Worm (Caenorhabditis elegans) whole organism, early embryonic: ENCODE results near the gene pmk-3.

Source experiments
- B0310.2 ChIP-seq: sonication (generic microtip); optimal IDR thresholded peaks from 2 replicates; lab custom pipeline; 2016; ENCODE audit warnings: mild to moderate bottlenecking, missing genetic modification characterization, missing compliant biosample characterization
- F13C5.2 ChIP-seq: sonication (generic microtip); optimal IDR thresholded peaks from 2 replicates; lab custom pipeline; 2017; ENCODE audit warnings: mild to moderate bottlenecking, missing genetic modification characterization, inconsistent platforms, missing compliant biosample characterization
- aly-1 ChIP-seq: sonication (generic microtip); optimal IDR thresholded peaks from 2 replicates; lab custom pipeline; 2016; ENCODE audit warnings: missing genetic modification characterization, missing compliant biosample characterization
- ama-1 ChIP-seq: fragments of 150-350 bp; optimal IDR thresholded peaks from 2 replicates; lab custom pipeline; 2014
- ceh-13 ChIP-seq: fragments of 200-800 bp; sonication (Bioruptor generic); optimal IDR thresholded peaks from 2 replicates; lab custom pipeline; 2018; ENCODE audit warnings: mild to moderate bottlenecking, missing genetic modification characterization, missing compliant biosample characterization
- ceh-36 ChIP-seq: sonication (generic microtip); optimal IDR thresholded peaks from 2 replicates; lab custom pipeline; 2016; ENCODE audit warnings: missing genetic modification characterization, inconsistent platforms, missing compliant biosample characterization
- ets-7 ChIP-seq: sonication (generic microtip); optimal IDR thresholded peaks from 2 replicates; lab custom pipeline; 2016; ENCODE audit warnings: missing genotype, missing genetic modification characterization, missing compliant biosample characterization
- flt-1 ChIP-seq: fragments of 200-800 bp; sonication (Bioruptor generic); IDR thresholded peaks from 2 replicates; pipeline ENCODE4 v1.3.6; 2022; ENCODE audit warnings: missing genetic modification characterization, missing compliant biosample characterization
- hmbx-1 ChIP-seq: sonication (generic microtip); optimal IDR thresholded peaks from 2 replicates; lab custom pipeline; 2016; ENCODE audit warnings: mild to moderate bottlenecking, missing genetic modification characterization, missing compliant biosample characterization
- hmg-4 ChIP-seq: fragments of 200-800 bp; sonication (Bioruptor generic); optimal IDR thresholded peaks from 2 replicates; lab custom pipeline; 2018; ENCODE audit warnings: mild to moderate bottlenecking, missing genetic modification characterization, missing compliant biosample characterization
- hnd-1 ChIP-seq: sonication (generic microtip); optimal IDR thresholded peaks from 2 replicates; lab custom pipeline; 2016; ENCODE audit warnings: missing genetic modification characterization, missing compliant biosample characterization
- pes-1 ChIP-seq: fragments of 200-800 bp; sonication (Bioruptor generic); IDR thresholded peaks from 2 replicates; pipeline ENCODE4 v1.3.6; 2022; ENCODE audit warnings: missing genetic modification reagents, missing genetic modification characterization, missing compliant biosample characterization
- scrt-1 ChIP-seq: fragments of 200-800 bp; sonication (Bioruptor generic); IDR thresholded peaks from 2 replicates; pipeline ENCODE4 v1.3.6; 2022; ENCODE audit warnings: missing genetic modification characterization, missing compliant biosample characterization
- sea-1 ChIP-seq: fragments of 200-800 bp; sonication (Bioruptor generic); conservative IDR thresholded peaks from 2 replicates; pipeline ENCODE4 v1.3.6; 2022; ENCODE audit warnings: missing genetic modification characterization, missing compliant biosample characterization
- tbx-11 ChIP-seq: fragments of 200-800 bp; sonication (Bioruptor generic); IDR thresholded peaks from 2 replicates; pipeline ENCODE4 v1.3.6; 2022; ENCODE audit warnings: missing genetic modification characterization, missing compliant biosample characterization
- tbx-37 ChIP-seq: fragments of 200-800 bp; sonication (Bioruptor generic); conservative IDR thresholded peaks from 2 replicates; pipeline ENCODE4 v1.3.6; 2022; ENCODE audit warnings: missing genetic modification reagents, missing genetic modification characterization, missing compliant biosample characterization
- tra-4 ChIP-seq: sonication (generic microtip); optimal IDR thresholded peaks from 2 replicates; lab custom pipeline; 2017; ENCODE audit warnings: missing genetic modification characterization, missing compliant biosample characterization

pmk-3 gene

DNA sequence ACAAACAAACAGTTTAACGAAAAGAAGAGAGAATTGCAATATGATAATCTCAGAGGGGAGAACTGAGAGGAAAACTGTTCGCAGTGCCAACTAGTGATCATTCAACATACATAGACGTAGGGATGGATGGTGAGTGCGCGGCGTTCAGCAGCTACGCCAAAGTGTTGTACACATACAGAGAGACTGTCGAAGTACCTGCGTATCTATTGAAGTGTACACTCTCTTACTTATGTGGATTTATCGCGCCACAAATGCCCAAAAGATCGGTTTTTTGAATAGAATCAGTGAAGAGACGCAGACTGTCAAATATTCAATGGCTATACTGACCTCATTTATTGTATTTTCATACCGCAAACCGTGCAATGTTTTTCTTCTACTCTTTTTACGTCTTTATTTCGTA is 31.2 kb downstream of the pmk-3 start:
- no peak for TF ChIP-seq tra-4 (tag; lab: Kevin White, UChicago)
- TF ChIP-seq scrt-1 (GFP tag; lab: Robert Waterston, UW): no peak
- TF ChIP-seq pes-1 (GFP tag; lab: Robert Waterston, UW): no peak
- no peak for TF ChIP-seq hnd-1
- TF ChIP-seq B0310.2 (tag; lab: Kevin White, UChicago): no peak

DNA sequence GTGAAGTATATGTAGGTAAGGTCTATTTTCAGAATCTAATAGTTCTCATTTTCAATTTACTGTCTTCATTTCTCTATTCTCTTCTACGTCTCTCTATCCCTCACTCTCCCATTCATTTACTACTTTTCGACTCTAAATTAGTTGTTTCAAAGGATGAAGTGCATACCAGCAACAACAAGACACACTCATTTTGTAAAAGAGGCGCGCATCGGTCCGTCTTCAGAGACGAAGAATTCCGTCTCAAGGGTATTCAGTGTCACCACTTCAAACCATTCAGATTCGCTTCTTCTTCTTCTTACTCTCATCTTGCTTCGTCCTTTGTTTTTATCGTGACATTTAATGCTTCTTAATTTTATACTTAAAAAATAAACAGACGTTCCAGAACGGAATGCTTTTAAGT is 32.4 kb downstream of the pmk-3 start:
- TF ChIP-seq ets-7 (no peak), tbx-11 (GFP tag; lab: Robert Waterston, UW) (no peak), flt-1 (no peak), tra-4 (tag; lab: Kevin White, UChicago) (no peak), ceh-36 (tag; lab: Kevin White, UChicago) (no peak), aly-1 (tag; lab: Kevin White, UChicago) (no peak), F13C5.2 (no peak), hmg-4 (GFP tag; lab: Kevin White, UChicago) (no peak), hmbx-1 (no peak), tbx-37 (GFP tag; lab: Robert Waterston, UW) (no peak)

DNA sequence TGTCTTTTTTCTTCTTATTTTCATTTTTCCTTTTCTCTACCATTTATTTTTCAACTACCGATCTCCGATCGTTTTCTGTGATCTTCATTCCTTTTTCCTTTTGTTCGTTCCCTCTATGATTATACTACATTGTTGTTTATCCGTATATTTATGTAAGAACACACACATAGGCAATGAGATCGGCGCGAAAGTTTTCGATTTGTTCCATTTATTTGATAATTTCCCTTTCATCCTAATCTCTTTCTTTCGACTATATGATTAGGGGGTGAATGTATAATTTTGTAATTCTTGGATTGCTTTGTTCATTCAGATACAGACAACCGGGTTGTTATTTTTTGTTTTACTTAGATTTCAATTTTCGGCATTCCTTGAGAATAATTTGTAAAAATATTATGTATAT is 34.6 kb downstream of the pmk-3 start:
- no peak for TF ChIP-seq B0310.2 (tag; lab: Kevin White, UChicago)
- TF ChIP-seq sea-1 (GFP tag; lab: Robert Waterston, UW): no peak
- no peak for TF ChIP-seq tbx-37 (GFP tag; lab: Robert Waterston, UW)
- TF ChIP-seq flt-1: no peak

DNA sequence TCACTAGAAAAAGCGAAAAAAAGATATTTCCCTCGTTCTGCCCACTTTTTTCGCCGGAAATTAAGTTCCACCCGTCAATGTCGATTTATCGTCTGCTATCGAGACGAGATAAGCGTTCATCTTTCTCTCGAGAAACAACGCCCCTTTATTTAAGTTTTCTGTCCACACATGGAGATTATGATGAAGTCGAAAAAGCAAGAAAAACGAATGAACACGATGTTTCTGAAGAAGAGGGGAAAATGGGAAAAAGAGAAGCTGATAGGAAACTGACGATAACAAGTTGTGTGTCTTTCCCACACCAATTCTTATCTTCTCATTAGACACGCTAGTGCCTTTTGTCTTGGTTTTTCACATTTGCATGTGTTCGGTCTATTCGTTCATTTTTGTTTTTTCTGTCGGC is 35.8 kb downstream of the pmk-3 start:
- TF ChIP-seq ets-7 (no peak), ceh-13 (GFP tag; lab: Kevin White, UChicago) (no peak), sea-1 (GFP tag; lab: Robert Waterston, UW) (no peak), tra-4 (tag; lab: Kevin White, UChicago) (no peak), tbx-37 (GFP tag; lab: Robert Waterston, UW) (no peak)

DNA sequence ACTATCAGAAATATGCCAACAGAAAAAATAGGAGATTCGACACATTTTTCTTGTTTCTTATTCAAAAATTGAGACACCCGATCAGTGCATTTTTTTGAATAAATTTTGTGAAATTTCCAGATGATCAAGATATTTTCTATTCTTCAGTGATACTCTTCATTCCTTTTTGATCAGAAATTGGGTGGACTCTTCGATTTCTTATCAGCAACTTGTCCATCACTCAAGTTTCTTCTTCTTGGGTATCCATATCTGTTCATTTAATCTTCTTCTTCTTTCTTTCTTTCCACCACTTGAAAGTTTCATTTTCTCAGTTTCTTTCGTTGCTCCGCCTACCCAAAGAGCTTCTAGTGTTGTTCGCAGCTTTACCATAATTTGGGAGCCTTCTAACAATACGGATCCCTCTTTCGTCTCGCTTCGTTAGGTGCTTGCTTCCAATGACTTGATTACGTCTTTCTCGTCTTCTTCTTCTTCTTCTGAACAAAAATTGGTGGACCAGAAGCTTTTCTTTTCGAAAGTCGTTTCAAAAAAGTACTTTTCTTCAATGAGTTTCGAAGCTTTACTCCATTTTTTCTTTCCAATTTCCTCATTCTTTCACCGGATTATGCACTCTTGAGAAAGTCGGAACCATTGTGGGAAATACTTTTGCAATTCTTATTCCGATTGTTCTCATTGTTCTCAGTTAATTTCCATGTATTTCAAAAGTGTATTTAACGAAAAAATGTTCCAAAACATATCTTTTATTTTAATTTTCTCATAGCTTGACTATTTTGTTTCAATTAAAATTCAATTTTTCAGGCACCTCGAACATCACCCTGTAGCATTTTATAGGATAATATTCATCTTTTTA is 36.9 kb downstream of the pmk-3 start, which contains the start of gene pct-1:
Gene pct-1, plus strand, starts transcription at position 797 of the 847 bp plus-strand sequence.
- TF ChIP-seq ama-1 (lab: Kevin White, UChicago) (no peak), scrt-1 (GFP tag; lab: Robert Waterston, UW) (no peak), hmg-4 (GFP tag; lab: Kevin White, UChicago) (no peak), tbx-37 (GFP tag; lab: Robert Waterston, UW) (no peak)

DNA sequence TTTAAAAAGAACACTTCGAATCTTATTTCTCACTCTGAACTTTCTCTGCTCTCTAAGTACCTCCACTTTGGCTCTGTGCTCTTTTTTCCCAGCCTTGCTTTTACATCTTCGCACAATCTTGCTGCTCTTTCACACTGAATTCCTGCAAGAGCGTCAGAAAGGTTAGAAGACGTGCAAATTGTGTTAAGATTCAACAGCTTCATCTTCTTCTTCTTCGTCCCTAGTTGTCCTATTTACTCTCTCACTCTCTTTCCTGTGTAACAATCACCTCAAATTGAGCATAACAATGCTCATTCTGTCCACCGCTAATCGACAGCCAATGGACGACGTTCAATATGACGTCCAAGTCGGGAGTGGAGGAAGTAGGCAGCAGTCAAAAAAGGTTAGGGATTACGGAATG is 42.4 kb downstream of the pmk-3 start:
- TF ChIP-seq aly-1 (tag; lab: Kevin White, UChicago) (no peak), tbx-11 (GFP tag; lab: Robert Waterston, UW) (no peak), tra-4 (tag; lab: Kevin White, UChicago) (no peak), ama-1 (lab: Kevin White, UChicago) (no peak), B0310.2 (tag; lab: Kevin White, UChicago) (no peak), ceh-36 (tag; lab: Kevin White, UChicago) (no peak), ets-7 (no peak), sea-1 (GFP tag; lab: Robert Waterston, UW) (no peak), flt-1 (no peak), hmbx-1 (no peak), tbx-37 (GFP tag; lab: Robert Waterston, UW) (no peak), pes-1 (GFP tag; lab: Robert Waterston, UW) (no peak), F13C5.2 (no peak), hnd-1 (no peak), ceh-13 (GFP tag; lab: Kevin White, UChicago) (no peak), scrt-1 (GFP tag; lab: Robert Waterston, UW) (no peak), hmg-4 (GFP tag; lab: Kevin White, UChicago) (no peak)

DNA sequence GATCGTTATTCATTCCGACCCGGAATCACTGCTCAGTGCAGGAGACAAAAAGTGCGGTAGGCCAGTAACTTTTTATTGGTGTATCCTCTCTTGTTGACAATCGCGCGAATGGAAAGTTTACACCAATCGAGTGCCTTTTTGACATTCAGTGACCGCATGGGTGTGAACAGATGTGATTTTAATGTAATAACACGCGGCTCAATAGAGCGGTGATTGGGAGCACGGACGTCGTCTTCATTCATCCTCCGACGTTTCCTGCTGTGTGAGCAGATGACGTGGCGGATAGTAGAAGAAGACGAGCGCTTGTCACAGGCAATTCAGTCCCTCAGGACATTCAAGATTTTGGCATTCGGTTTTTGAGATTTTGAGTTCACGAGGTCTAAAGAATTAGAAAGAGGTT is 43.5 kb downstream of the pmk-3 start:
- no peak for TF ChIP-seq aly-1 (tag; lab: Kevin White, UChicago)
- no peak for TF ChIP-seq tbx-11 (GFP tag; lab: Robert Waterston, UW)

DNA sequence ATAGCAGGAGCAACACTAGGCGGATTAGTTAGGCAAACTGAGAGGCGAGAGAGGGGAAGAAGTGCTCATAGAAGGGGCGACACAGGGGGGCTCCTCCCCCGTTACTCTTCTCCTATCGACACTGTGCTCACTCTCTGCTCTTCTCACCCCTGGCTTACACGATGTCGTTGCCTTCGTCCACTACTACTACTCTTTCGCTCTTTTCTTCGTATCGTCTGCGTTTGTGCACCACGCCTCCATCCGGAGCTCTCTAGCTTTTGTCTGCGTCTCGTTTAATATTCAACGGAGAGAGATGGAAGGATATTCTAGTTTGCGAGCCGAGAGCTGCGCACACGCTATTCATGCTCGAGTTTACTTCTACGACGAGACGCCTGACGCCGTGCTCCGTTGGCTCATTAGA is 44.3 kb downstream of the pmk-3 start:
- TF ChIP-seq ceh-36 (tag; lab: Kevin White, UChicago): peak; percentile 55
- peak; percentile 44 for TF ChIP-seq hmg-4 (GFP tag; lab: Kevin White, UChicago)
- TF ChIP-seq ama-1 (lab: Kevin White, UChicago): no peak
- no peak for TF ChIP-seq tra-4 (tag; lab: Kevin White, UChicago)
- no peak for TF ChIP-seq aly-1 (tag; lab: Kevin White, UChicago)
- no peak for TF ChIP-seq hnd-1
- no peak for TF ChIP-seq ceh-13 (GFP tag; lab: Kevin White, UChicago)
- no peak for TF ChIP-seq tbx-11 (GFP tag; lab: Robert Waterston, UW)
- peak; percentile 15 for TF ChIP-seq F13C5.2
- no peak for TF ChIP-seq flt-1
- no peak for TF ChIP-seq hmbx-1
- TF ChIP-seq scrt-1 (GFP tag; lab: Robert Waterston, UW): no peak
- no peak for TF ChIP-seq pes-1 (GFP tag; lab: Robert Waterston, UW)
- TF ChIP-seq B0310.2 (tag; lab: Kevin White, UChicago): no peak
- TF ChIP-seq sea-1 (GFP tag; lab: Robert Waterston, UW): peak; percentile 57
- no peak for TF ChIP-seq tbx-37 (GFP tag; lab: Robert Waterston, UW)
- TF ChIP-seq ets-7: no peak
